Worm (Caenorhabditis elegans) whole organism, L2 larva: ENCODE results near the gene F59B2.13.

Experiments used
- ama-1 ChIP-seq: fragments of 150-350 bp; optimal IDR thresholded peaks from 2 replicates; lab custom pipeline; 2018; ENCODE audit warnings: inconsistent platforms
- ceh-82 ChIP-seq: fragments of 150-350 bp; optimal IDR thresholded peaks from 2 replicates; lab custom pipeline; 2014; ENCODE audit warnings: missing biosample characterization, missing genetic modification characterization
- egl-27 ChIP-seq: sonication (generic microtip); optimal IDR thresholded peaks from 3 replicates; lab custom pipeline; 2017; ENCODE audit warnings: missing biosample characterization, missing genetic modification reagents, missing genetic modification characterization
- elt-3 ChIP-seq: sonication (generic microtip); optimal IDR thresholded peaks from 2 replicates; lab custom pipeline; 2017; ENCODE audit warnings: missing biosample characterization, missing genetic modification characterization
- mdl-1 ChIP-seq, 2 experiments: fragments of 150-350 bp in 1 of 2; sonication (generic microtip) in 1 of 2; optimal IDR thresholded peaks; 2 replicates each; lab custom pipeline; 2017; ENCODE audit warnings: missing biosample characterization in 2 of 2, missing genetic modification characterization in 2 of 2
- nhr-237 ChIP-seq: fragments of 150-350 bp; optimal IDR thresholded peaks from 2 replicates; lab custom pipeline; 2014; ENCODE audit warnings: missing biosample characterization, missing genetic modification characterization
- nhr-25 ChIP-seq: fragments of 150-350 bp; sonication (generic microtip); optimal IDR thresholded peaks from 3 replicates; lab custom pipeline; 2014; ENCODE audit warnings: missing biosample characterization, missing genetic modification characterization
- nhr-77 ChIP-seq: fragments of 150-350 bp; optimal IDR thresholded peaks from 2 replicates; lab custom pipeline; 2014; ENCODE audit warnings: missing biosample characterization, missing genetic modification characterization
- peb-1 ChIP-seq: fragments of 150-350 bp; optimal IDR thresholded peaks from 2 replicates; lab custom pipeline; 2014; ENCODE audit warnings: missing biosample characterization, missing genetic modification characterization
- skn-1 ChIP-seq: sonication (generic microtip); optimal IDR thresholded peaks from 2 replicates; lab custom pipeline; 2017; ENCODE audit warnings: missing biosample characterization, missing genetic modification characterization
- sma-9 ChIP-seq, 2 experiments: fragments of 150-350 bp in 1 of 2; sonication (generic microtip) in 1 of 2; optimal IDR thresholded peaks; 2 replicates each; lab custom pipeline; 2014 to 2016; ENCODE audit warnings: missing genetic modification characterization in 2 of 2, mild to moderate bottlenecking in 1 of 2, missing biosample characterization in 1 of 2, missing compliant biosample characterization in 1 of 2, missing genetic modification reagents in 1 of 2, moderate library complexity in 1 of 2
- unc-39 ChIP-seq: fragments of 150-350 bp; optimal IDR thresholded peaks from 2 replicates; lab custom pipeline; 2014; ENCODE audit warnings: missing biosample characterization, missing genetic modification characterization
- unc-62 ChIP-seq: fragments of 150-350 bp; optimal IDR thresholded peaks from 2 replicates; lab custom pipeline; 2014; ENCODE audit warnings: missing biosample characterization, missing genetic modification reagents, missing genetic modification characterization

ce11 chrIII:9053263-9053662 is 26.4 kb upstream of the F59B2.13 start:
- TF ChIP-seq ceh-82 (tag; lab: Kevin White, UChicago), result no peak
- no peak for TF ChIP-seq sma-9 (GFP tag; optimal IDR thresholded peaks at IDR 0.05; lab: Kevin White, UChicago)
- TF ChIP-seq sma-9 (tag; optimal IDR thresholded peaks at IDR 0.05; lab: Kevin White, UChicago), result no peak
- no peak for TF ChIP-seq nhr-77 (tag; lab: Kevin White, UChicago)
- peak; percentile 7 for TF ChIP-seq nhr-25 (tag; lab: Kevin White, UChicago)
- no peak for TF ChIP-seq peb-1 (tag; lab: Kevin White, UChicago)
- TF ChIP-seq ama-1 (lab: Kevin White, UChicago), result peak; percentile 77
- TF ChIP-seq mdl-1 (tag; optimal IDR thresholded peaks at IDR 0.05; lab: Kevin White, UChicago), result no peak
- TF ChIP-seq elt-3, result no peak
- TF ChIP-seq unc-39 (tag; lab: Kevin White, UChicago), result no peak
- TF ChIP-seq skn-1 (tag; lab: Kevin White, UChicago), result no peak
- TF ChIP-seq unc-62 (GFP tag; lab: Kevin White, UChicago), result no peak
- no peak for TF ChIP-seq egl-27
- no peak for TF ChIP-seq nhr-237
